Worm (Caenorhabditis elegans): ENCODE results near the gene lin-8.

Gene lin-8

ce11 chrII:3056266-3056872 lies at the start of gene lin-8:
Gene lin-8, plus strand, starts transcription at chrII:3056822.
- TF ChIP-seq nhr-76 (tag; optimal IDR thresholded peaks at IDR 0.05) = no peak
- no peak for TF ChIP-seq skn-1 (tag; optimal IDR thresholded peaks at IDR 0.05)
- no peak for TF ChIP-seq F10B5.3 (tag; optimal IDR thresholded peaks at IDR 0.05)
- no peak for TF ChIP-seq hif-1 (tag; optimal IDR thresholded peaks at IDR 0.05)
- peak; percentile 59 for TF ChIP-seq F49E8.2 (tag; optimal IDR thresholded peaks at IDR 0.05; ENCODE audit: borderline replicate concordance)

- no peak for TF ChIP-seq ZK337.2 (GFP tag; IDR thresholded peaks at IDR 0.05)
- TF ChIP-seq hif-1 (tag; optimal IDR thresholded peaks at IDR 0.05) = no peak
- TF ChIP-seq ceh-28 (tag; optimal IDR thresholded peaks at IDR 0.05) = no peak
- no peak for TF ChIP-seq snpc-1.2 (GFP tag; IDR thresholded peaks at IDR 0.05)
- TF ChIP-seq zfp-2 (tag; optimal IDR thresholded peaks at IDR 0.05) = no peak
- TF ChIP-seq daf-16 (GFP tag; optimal IDR thresholded peaks at IDR 0.05) = no peak
- no peak for TF ChIP-seq daf-16 (tag; optimal IDR thresholded peaks at IDR 0.05)
- no peak for TF ChIP-seq attf-4 (tag; optimal IDR thresholded peaks at IDR 0.05)
- no peak for TF ChIP-seq lin-39 (tag; optimal IDR thresholded peaks at IDR 0.05)
- no peak for TF ChIP-seq T20F7.1 (GFP tag; optimal IDR thresholded peaks at IDR 0.05)
- no peak for TF ChIP-seq spr-1 (tag; optimal IDR thresholded peaks at IDR 0.05)
- no peak for TF ChIP-seq php-3 (GFP tag; IDR thresholded peaks at IDR 0.05)
- TF ChIP-seq F49E8.2 (tag; optimal IDR thresholded peaks at IDR 0.05; ENCODE audit: borderline replicate concordance) = no peak
- no peak for TF ChIP-seq nhr-111 (GFP tag; optimal IDR thresholded peaks at IDR 0.05)
- no peak for TF ChIP-seq hlh-11 (tag; optimal IDR thresholded peaks at IDR 0.05)
- TF ChIP-seq hmg-1.1 (GFP tag; IDR thresholded peaks at IDR 0.05) = no peak
- no peak for TF ChIP-seq dmd-6 (GFP tag; IDR thresholded peaks at IDR 0.05)
Measured at ce11 chrII:3008400-3008799, 48.2 kb upstream of the lin-8 start, which contains the start of gene sdz-5. Gene sdz-5, plus strand, starts transcription at chrII:3008700.

- TF ChIP-seq ctbp-1 (GFP tag; IDR thresholded peaks at IDR 0.05) = no peak
- no peak for TF ChIP-seq zfp-2 (tag; optimal IDR thresholded peaks at IDR 0.05)
- no peak for TF ChIP-seq F37D6.2 (tag; optimal IDR thresholded peaks at IDR 0.05)
- no peak for TF ChIP-seq spr-3 (GFP tag; optimal IDR thresholded peaks at IDR 0.05)
Measured at ce11 chrII:3012133-3012532, 44.5 kb upstream of the lin-8 start, which contains the start of gene C41H7.9. Gene C41H7.9, minus strand, starts transcription at chrII:3012233.

- peak; percentile 51; the same call in 1 of the 2 replicates for TF ChIP-seq dmd-6 (GFP tag; IDR thresholded peaks at IDR 0.05)
- 0 out of 2 replicates have a peak, but pooled peaks have one; percentile 7 for TF ChIP-seq nhr-41 (GFP tag; IDR thresholded peaks at IDR 0.05)
- no peak for TF ChIP-seq daf-16 (GFP tag; optimal IDR thresholded peaks at IDR 0.05)
- peak; percentile 48 for TF ChIP-seq daf-16 (tag; optimal IDR thresholded peaks at IDR 0.05)
- peak; percentile 23 for TF ChIP-seq hlh-11 (tag; optimal IDR thresholded peaks at IDR 0.05)
- TF ChIP-seq zip-2 (tag; optimal IDR thresholded peaks at IDR 0.05) = no peak
- no peak for TF ChIP-seq F49E8.2 (tag; optimal IDR thresholded peaks at IDR 0.05; ENCODE audit: borderline replicate concordance)
- TF ChIP-seq ceh-62 (tag; optimal IDR thresholded peaks at IDR 0.05) = no peak
- peak; percentile 24 for TF ChIP-seq aha-1 (tag)
- peak; percentile 75 for TF ChIP-seq nhr-28 (tag; optimal IDR thresholded peaks at IDR 0.05)
- TF ChIP-seq zfp-3 (GFP tag; conservative IDR thresholded peaks at IDR 0.05) = no peak
- TF ChIP-seq pqm-1 (tag; optimal IDR thresholded peaks at IDR 0.05) = peak; percentile 84
- no peak for TF ChIP-seq Y48G9A.11 (GFP tag; IDR thresholded peaks at IDR 0.05)
- peak; percentile 6 for TF ChIP-seq nhr-77 (tag; optimal IDR thresholded peaks at IDR 0.05)
Measured at ce11 chrII:3014196-3014849, 42.3 kb upstream of the lin-8 start, which contains the start of gene C41H7.2. Gene C41H7.2, plus strand, starts transcription at chrII:3014817.

ce11 chrII:3019807-3020206 lies 36.8 kb upstream of the lin-8 start, which contains the start of gene clec-3:
Gene clec-3, minus strand, starts transcription at chrII:3019907.
- TF ChIP-seq R02D3.7 (tag; optimal IDR thresholded peaks at IDR 0.05) (no peak), lin-39 (tag; optimal IDR thresholded peaks at IDR 0.05) (no peak), lin-15B (tag; optimal IDR thresholded peaks at IDR 0.05) (no peak), gei-8 (GFP tag; optimal IDR thresholded peaks at IDR 0.05) (no peak), nhr-48 (tag; optimal IDR thresholded peaks at IDR 0.05) (no peak), F26F4.8 (GFP tag; conservative IDR thresholded peaks at IDR 0.05) (no peak), F49E8.2 (tag; optimal IDR thresholded peaks at IDR 0.05; ENCODE audit: borderline replicate concordance) (no peak), ceh-62 (tag; optimal IDR thresholded peaks at IDR 0.05) (no peak), madf-5 (GFP tag; IDR thresholded peaks at IDR 0.05) (no peak), dpl-1 (GFP tag; optimal IDR thresholded peaks at IDR 0.05) (no peak)
